Fruit fly (Drosophila melanogaster): ENCODE measurements around the gene Z600.
A peak's percentile ranks its signal among the peaks of the same experiment; 100 is the strongest.

Gene Z600

dm6 chr3L:15504687-15505086 is 4.2 kb upstream of the Z600 start, which contains the start of gene CG7857:
TSS of gene CG7857 (minus strand) at chr3L:15504894.
- TF ChIP-seq CG8478 (optimal IDR thresholded peaks at IDR 0.05), result no peak
- TF ChIP-seq EcR (GFP tag; optimal IDR thresholded peaks at IDR 0.05), result no peak
- no peak for TF ChIP-seq Dll (optimal IDR thresholded peaks at IDR 0.05)
- no peak for TF ChIP-seq psq (optimal IDR thresholded peaks at IDR 0.05)
- TF ChIP-seq pan (optimal IDR thresholded peaks at IDR 0.05), result no peak
- no peak for TF ChIP-seq usp (GFP tag; optimal IDR thresholded peaks at IDR 0.05)

DNA sequence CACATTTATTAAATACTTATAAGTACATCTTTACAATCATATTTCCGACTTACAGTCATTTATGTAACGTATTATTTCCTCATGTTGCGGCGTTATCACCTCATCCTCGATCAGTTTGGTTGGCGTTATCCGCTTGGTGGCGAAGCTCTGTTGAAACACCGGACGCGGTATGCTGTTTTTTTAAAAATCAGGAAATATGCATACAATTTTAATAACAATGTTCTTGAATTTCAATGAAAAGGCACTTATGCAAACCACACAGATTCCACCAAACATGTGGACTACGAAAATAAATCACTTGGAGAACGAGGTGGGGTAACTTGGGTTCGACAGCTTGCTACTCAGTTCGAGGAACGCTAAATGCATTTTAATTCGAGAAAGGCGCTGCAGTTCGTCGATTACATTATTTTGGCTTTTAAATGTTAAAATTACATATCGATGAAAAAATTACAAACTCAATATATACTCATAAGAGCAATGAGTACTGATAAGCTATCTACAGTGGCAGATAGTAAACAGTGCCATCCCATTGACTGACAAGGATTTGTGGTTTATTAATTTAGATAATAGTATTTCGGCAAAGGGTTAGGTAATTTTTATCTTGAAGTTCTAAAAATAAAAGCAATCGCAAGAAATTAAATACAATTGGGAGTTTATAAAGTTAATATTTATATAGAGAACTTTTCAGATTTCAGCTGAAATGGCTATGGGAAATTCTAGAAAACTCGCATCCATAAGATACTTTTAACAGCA is 2.5 kb upstream of the Z600 start:
- TF ChIP-seq psq (optimal IDR thresholded peaks at IDR 0.05), result no peak

dm6 chr3L:15507148-15507896 is 1.5 kb upstream of the Z600 start:
- TF ChIP-seq CG8478 (optimal IDR thresholded peaks at IDR 0.05), result no peak
- peak in 1 of 2 experiments; percentile 3 for TF ChIP-seq EcR (GFP tag; optimal IDR thresholded peaks at IDR 0.05)

DNA sequence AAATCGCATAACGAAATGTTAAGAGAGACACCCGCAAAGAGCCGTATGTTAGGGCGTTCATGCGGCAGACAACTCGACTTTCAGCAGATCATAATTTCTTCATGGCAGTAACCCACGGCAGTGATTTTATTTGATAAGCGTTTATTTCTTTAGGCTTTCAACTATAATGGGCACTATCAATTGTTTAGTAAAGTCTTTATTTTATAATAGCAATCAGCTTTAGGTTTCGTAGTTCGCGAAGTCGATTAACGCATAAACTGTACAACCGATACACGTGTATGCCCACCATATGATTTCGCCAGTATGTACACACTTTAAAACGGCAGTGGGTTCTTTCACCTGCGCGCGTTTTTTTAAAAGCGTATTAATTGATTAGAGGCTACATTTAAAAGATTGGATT is 628 bp upstream of the Z600 start, which contains the start of gene CG7841:
Gene CG7841 (minus strand): TSS at position 20 of the 400 bp plus-strand sequence.
- TF ChIP-seq CG8478 (optimal IDR thresholded peaks at IDR 0.05) (no peak), pan (optimal IDR thresholded peaks at IDR 0.05) (no peak), Dll (optimal IDR thresholded peaks at IDR 0.05) (no peak), psq (optimal IDR thresholded peaks at IDR 0.05) (no peak), EcR (GFP tag; optimal IDR thresholded peaks at IDR 0.05) (peak in 1 of 2 experiments; percentile 54), usp (GFP tag; optimal IDR thresholded peaks at IDR 0.05) (no peak)

DNA sequence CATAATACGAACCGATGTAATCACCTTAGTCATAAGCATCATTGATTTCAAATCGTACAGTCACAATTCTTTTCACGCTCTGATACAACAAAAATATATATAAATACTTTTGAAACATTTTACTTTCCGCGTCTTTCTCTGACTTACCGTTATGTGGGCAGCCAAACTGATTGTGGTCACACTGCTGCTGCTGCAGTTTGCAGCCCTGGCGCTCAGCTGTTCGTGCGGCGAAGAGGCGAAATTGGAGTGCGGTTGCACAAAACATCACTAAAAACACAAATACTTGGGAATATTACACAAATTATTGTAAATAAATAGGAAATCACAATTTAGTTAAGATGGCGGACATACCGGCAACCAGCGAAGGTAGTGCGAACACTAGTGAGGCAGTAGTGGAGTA is 537 bp downstream of the Z600 start, which contains the start of the genes gdl and gdl-ORF39:
Gene gdl (plus strand): TSS at position 48 of the 400 bp plus-strand sequence.
Gene gdl-ORF39 (plus strand): TSS at position 48 of the 400 bp plus-strand sequence.
- TF ChIP-seq psq (optimal IDR thresholded peaks at IDR 0.05) (no peak), usp (GFP tag; optimal IDR thresholded peaks at IDR 0.05) (no peak), EcR (GFP tag; optimal IDR thresholded peaks at IDR 0.05) (no peak), Dll (optimal IDR thresholded peaks at IDR 0.05) (no peak), pan (optimal IDR thresholded peaks at IDR 0.05) (no peak), CG8478 (optimal IDR thresholded peaks at IDR 0.05) (no peak)

DNA sequence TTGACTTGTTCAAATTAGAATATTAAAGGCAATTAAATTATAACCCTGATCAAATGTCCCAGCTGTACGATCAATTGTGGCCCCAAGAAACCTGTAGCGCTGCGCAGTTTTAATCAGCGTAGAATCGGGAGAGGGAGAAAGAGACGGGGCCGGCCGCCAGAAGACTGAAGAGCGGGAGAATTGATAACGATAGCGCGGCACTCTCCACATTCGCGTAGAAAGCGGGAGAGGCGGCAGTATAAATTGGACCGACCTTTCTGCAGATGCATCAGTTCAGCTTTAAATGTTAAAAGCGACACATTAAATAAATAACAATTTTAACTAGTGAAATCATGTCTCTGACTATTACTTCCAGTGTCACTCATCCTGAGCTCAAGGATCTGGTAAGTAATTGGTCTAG is 1.9 kb downstream of the Z600 start, which contains the start of gene MsrA:
Gene MsrA (plus strand): TSS at position 266 of the 400 bp plus-strand sequence.
- TF ChIP-seq usp (GFP tag; optimal IDR thresholded peaks at IDR 0.05) (no peak), CG8478 (optimal IDR thresholded peaks at IDR 0.05) (no peak), EcR (GFP tag; optimal IDR thresholded peaks at IDR 0.05) (no peak), Dll (optimal IDR thresholded peaks at IDR 0.05) (no peak), pan (optimal IDR thresholded peaks at IDR 0.05) (no peak), psq (optimal IDR thresholded peaks at IDR 0.05) (no peak)

- TF ChIP-seq pan (optimal IDR thresholded peaks at IDR 0.05) (no peak), Dll (optimal IDR thresholded peaks at IDR 0.05) (no peak), CG8478 (optimal IDR thresholded peaks at IDR 0.05) (no peak), usp (GFP tag; optimal IDR thresholded peaks at IDR 0.05) (no peak), EcR (GFP tag; optimal IDR thresholded peaks at IDR 0.05) (no peak), psq (optimal IDR thresholded peaks at IDR 0.05) (no peak)
These were observed 2.9 kb downstream of the Z600 start for dm6 chr3L:15511688-15512250.

DNA sequence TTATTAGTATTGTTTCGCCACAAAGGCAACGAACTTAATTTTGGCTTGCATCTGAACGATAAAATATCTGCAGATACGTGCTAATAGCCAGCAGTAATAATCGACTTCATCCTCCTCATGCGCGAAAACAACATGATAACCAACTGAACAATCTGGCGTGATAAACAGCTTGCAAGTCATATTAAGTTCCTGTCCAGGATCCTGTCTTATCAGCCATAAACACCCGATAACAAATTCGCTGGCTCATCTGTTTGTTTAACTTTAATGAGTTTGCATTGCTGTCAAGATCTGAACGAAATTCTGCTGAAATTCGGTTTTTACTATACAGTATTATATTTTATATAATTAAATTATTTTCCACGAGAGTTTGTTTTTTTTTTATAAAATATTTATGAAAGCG is 4.4 kb downstream of the Z600 start:
- TF ChIP-seq psq (optimal IDR thresholded peaks at IDR 0.05), result no peak
- no peak for TF ChIP-seq EcR (GFP tag; optimal IDR thresholded peaks at IDR 0.05)
- no peak for TF ChIP-seq pan (optimal IDR thresholded peaks at IDR 0.05)
- TF ChIP-seq CG8478 (optimal IDR thresholded peaks at IDR 0.05), result no peak
- no peak for TF ChIP-seq usp (GFP tag; optimal IDR thresholded peaks at IDR 0.05)
- TF ChIP-seq Dll (optimal IDR thresholded peaks at IDR 0.05), result no peak

- TF ChIP-seq EcR (GFP tag; optimal IDR thresholded peaks at IDR 0.05), result no peak
- TF ChIP-seq CG8478 (optimal IDR thresholded peaks at IDR 0.05), result no peak
- TF ChIP-seq Dll (optimal IDR thresholded peaks at IDR 0.05), result no peak
- TF ChIP-seq usp (GFP tag; optimal IDR thresholded peaks at IDR 0.05), result no peak
- TF ChIP-seq psq (optimal IDR thresholded peaks at IDR 0.05), result no peak
- no peak for TF ChIP-seq pan (optimal IDR thresholded peaks at IDR 0.05)
These were observed 4.9 kb downstream of the Z600 start for dm6 chr3L:15513726-15514125.

DNA sequence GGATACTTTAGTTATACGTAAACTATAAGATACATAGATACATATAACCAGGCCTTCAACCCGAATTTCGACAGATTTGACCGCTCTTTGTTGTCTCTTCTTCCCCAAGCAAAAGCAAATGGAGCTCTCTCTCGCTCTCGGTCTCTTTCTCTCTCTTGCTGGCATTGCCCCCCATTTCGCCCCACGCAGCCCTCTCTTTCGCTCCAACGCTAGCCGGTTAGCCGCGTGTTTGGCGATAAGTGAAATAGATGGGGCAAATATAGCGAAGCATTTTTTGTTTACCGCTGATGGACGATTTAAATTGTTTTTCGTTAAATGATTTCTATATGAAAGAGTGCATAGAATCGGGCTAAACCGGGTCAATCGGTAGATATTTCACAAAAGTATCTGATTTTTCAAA is 5.5 kb downstream of the Z600 start:
- TF ChIP-seq EcR (GFP tag; optimal IDR thresholded peaks at IDR 0.05), result no peak
- TF ChIP-seq psq (optimal IDR thresholded peaks at IDR 0.05), result no peak
- TF ChIP-seq CG8478 (optimal IDR thresholded peaks at IDR 0.05), result no peak
- TF ChIP-seq Dll (optimal IDR thresholded peaks at IDR 0.05), result no peak
- TF ChIP-seq usp (GFP tag; optimal IDR thresholded peaks at IDR 0.05), result no peak
- no peak for TF ChIP-seq pan (optimal IDR thresholded peaks at IDR 0.05)

- no peak for TF ChIP-seq CG8478 (optimal IDR thresholded peaks at IDR 0.05)
These were observed 6.1 kb downstream of the Z600 start for dm6 chr3L:15514814-15515495.

DNA sequence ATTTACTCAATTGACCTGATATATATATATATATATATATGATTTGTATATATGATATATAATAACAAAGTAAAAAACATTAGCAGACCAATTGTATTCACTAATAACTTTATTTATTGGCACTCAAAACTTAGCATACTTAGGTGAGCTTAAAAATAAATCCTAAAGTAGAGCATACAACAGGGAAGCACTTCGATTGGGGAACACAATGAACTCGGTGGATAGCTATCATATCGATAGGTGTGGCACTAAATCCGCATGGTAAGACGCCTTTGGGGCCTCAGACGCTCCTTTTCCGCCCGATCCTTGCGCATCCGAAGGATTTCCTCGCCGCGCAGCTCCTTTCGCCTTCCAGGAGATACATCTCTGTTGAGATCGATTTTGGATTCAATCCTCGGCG is 7.6 kb downstream of the Z600 start:
- no peak for TF ChIP-seq CG8478 (optimal IDR thresholded peaks at IDR 0.05)
- TF ChIP-seq usp (GFP tag; optimal IDR thresholded peaks at IDR 0.05), result no peak
- TF ChIP-seq Dll (optimal IDR thresholded peaks at IDR 0.05), result no peak
- no peak for TF ChIP-seq psq (optimal IDR thresholded peaks at IDR 0.05)
- no peak for TF ChIP-seq EcR (GFP tag; optimal IDR thresholded peaks at IDR 0.05)
- TF ChIP-seq pan (optimal IDR thresholded peaks at IDR 0.05), result no peak
